Fruit fly (Drosophila melanogaster) whole organism, embryonic: ENCODE results near the gene Muc68D.

Experiments used
- Atf6 ChIP-seq: fragments of 200-800 bp; sonication (Bioruptor generic); IDR thresholded peaks from 2 replicates; pipeline ENCODE4 v1.3.6; 2022; ENCODE audit warnings: missing biosample characterization, missing genetic modification characterization
- Bgb ChIP-seq: fragments of 200-800 bp; sonication (Bioruptor generic); IDR thresholded peaks from 2 replicates; pipeline ENCODE4 v1.3.6; 2022; ENCODE audit warnings: missing biosample characterization, missing genetic modification characterization; ENCODE audit not compliant: partially characterized antibody
- BtbVII ChIP-seq: fragments of 200-800 bp; sonication (Bioruptor generic); optimal IDR thresholded peaks from 3 replicates; lab custom pipeline; 2017; ENCODE audit warnings: missing biosample characterization, mild to moderate bottlenecking, missing genetic modification characterization
- Bteb2 ChIP-seq: fragments of 200-800 bp; sonication (Bioruptor generic); optimal IDR thresholded peaks from 2 replicates; lab custom pipeline; 2016; ENCODE audit warnings: missing biosample characterization, missing genetic modification characterization
- C15 ChIP-seq: fragments of 200-800 bp; sonication (Bioruptor generic); IDR thresholded peaks from 3 replicates; pipeline ENCODE4 v1.3.6; 2022; ENCODE audit warnings: missing biosample characterization, missing genetic modification characterization
- CG10274 ChIP-seq: fragments of 200-800 bp; sonication (Bioruptor generic); optimal IDR thresholded peaks from 3 replicates; lab custom pipeline; 2017; ENCODE audit warnings: missing biosample characterization, mild to moderate bottlenecking, missing genetic modification characterization
- CG11696 ChIP-seq: fragments of 200-800 bp; sonication (Bioruptor generic); IDR thresholded peaks from 2 replicates; pipeline ENCODE4 v1.3.6; 2022; ENCODE audit warnings: missing biosample characterization, missing genetic modification characterization
- CG1233 ChIP-seq: fragments of 200-800 bp; sonication (Bioruptor generic); optimal IDR thresholded peaks from 4 replicates; lab custom pipeline; 2018; ENCODE audit warnings: missing biosample characterization, mild to moderate bottlenecking, missing genetic modification characterization
- CG13296 ChIP-seq: fragments of 200-800 bp; sonication (Bioruptor generic); optimal IDR thresholded peaks from 3 replicates; lab custom pipeline; 2018; ENCODE audit warnings: missing biosample characterization, mild to moderate bottlenecking, missing genetic modification characterization
- CG14710 ChIP-seq: fragments of 200-800 bp; sonication (Bioruptor generic); optimal IDR thresholded peaks from 3 replicates; lab custom pipeline; 2019; ENCODE audit warnings: missing biosample characterization, mild to moderate bottlenecking, missing genetic modification characterization, moderate library complexity
- CG1529 ChIP-seq: fragments of 200-800 bp; sonication (Bioruptor generic); optimal IDR thresholded peaks from 3 replicates; lab custom pipeline; 2018; ENCODE audit warnings: missing biosample characterization, missing genetic modification characterization
- CG16779 ChIP-seq: fragments of 200-800 bp; sonication (Bioruptor generic); IDR thresholded peaks from 2 replicates; pipeline ENCODE4 v1.3.6; 2022; ENCODE audit warnings: missing biosample characterization, missing genetic modification characterization
- CG17186 ChIP-seq: fragments of 200-800 bp; sonication (Bioruptor generic); optimal IDR thresholded peaks from 3 replicates; lab custom pipeline; 2017; ENCODE audit warnings: missing biosample characterization, missing genetic modification reagents, missing genetic modification characterization
- CG17568 ChIP-seq: fragments of 200-800 bp; sonication (Bioruptor generic); optimal IDR thresholded peaks from 2 replicates; lab custom pipeline; 2018; ENCODE audit warnings: missing biosample characterization, mild to moderate bottlenecking, missing genetic modification characterization, moderate library complexity
- CG18262 ChIP-seq: fragments of 200-800 bp; optimal IDR thresholded peaks from 3 replicates; lab custom pipeline; 2019; ENCODE audit warnings: missing biosample characterization, mild to moderate bottlenecking, missing genetic modification characterization, moderate library complexity
- CG18476 ChIP-seq: fragments of 200-800 bp; sonication (Bioruptor generic); optimal IDR thresholded peaks from 2 replicates; lab custom pipeline; 2016; ENCODE audit warnings: missing biosample characterization, mild to moderate bottlenecking, missing genetic modification characterization
- CG2199 ChIP-seq: fragments of 200-800 bp; sonication (Bioruptor generic); IDR thresholded peaks from 3 replicates; pipeline ENCODE4 v1.3.6; 2022; ENCODE audit warnings: missing biosample characterization, missing genetic modification characterization
- CG2678 ChIP-seq: fragments of 200-800 bp; sonication (Bioruptor generic); optimal IDR thresholded peaks from 3 replicates; lab custom pipeline; 2019; ENCODE audit warnings: missing biosample characterization, mild to moderate bottlenecking, missing genetic modification characterization, moderate library complexity
- CG31224 ChIP-seq: fragments of 200-800 bp; sonication (Bioruptor generic); IDR thresholded peaks from 2 replicates; pipeline ENCODE4 v1.3.6; 2022; ENCODE audit warnings: missing biosample characterization, missing genetic modification characterization
- CG31441 ChIP-seq: fragments of 200-800 bp; sonication (Bioruptor generic); IDR thresholded peaks from 2 replicates; pipeline ENCODE4 v1.3.6; 2022; ENCODE audit warnings: missing biosample characterization, missing genetic modification characterization
- CG34422 ChIP-seq: fragments of 200-800 bp; sonication (Bioruptor generic); IDR thresholded peaks from 3 replicates; pipeline ENCODE4 v1.3.6; 2022; ENCODE audit warnings: missing biosample characterization, missing genetic modification characterization
- CG6683 ChIP-seq: fragments of 200-800 bp; sonication (Bioruptor generic); optimal IDR thresholded peaks from 2 replicates; lab custom pipeline; 2017; ENCODE audit warnings: missing biosample characterization, mild to moderate bottlenecking, missing genetic modification characterization, missing genetic modification reagents
- CG6813 ChIP-seq: fragments of 200-800 bp; sonication (Bioruptor generic); optimal IDR thresholded peaks from 2 replicates; lab custom pipeline; 2017; ENCODE audit warnings: missing biosample characterization, missing genetic modification characterization, mild to moderate bottlenecking, moderate library complexity, missing genetic modification reagents
- CG9817 ChIP-seq: fragments of 200-800 bp; sonication (Bioruptor generic); optimal IDR thresholded peaks from 2 replicates; lab custom pipeline; 2018; ENCODE audit warnings: missing biosample characterization, mild to moderate bottlenecking, missing genetic modification characterization, moderate library complexity
- CoRest ChIP-seq: fragments of 200-800 bp; sonication (Bioruptor generic); optimal IDR thresholded peaks from 3 replicates; lab custom pipeline; 2018; ENCODE audit warnings: missing biosample characterization, mild to moderate bottlenecking, missing genetic modification characterization, moderate library complexity
- Drgx ChIP-seq: fragments of 200-800 bp; sonication (Bioruptor generic); IDR thresholded peaks from 2 replicates; pipeline ENCODE4 v1.3.6; 2022; ENCODE audit warnings: missing biosample characterization, missing genetic modification characterization
- GATAe ChIP-seq: fragments of 200-800 bp; sonication (Bioruptor generic); conservative IDR thresholded peaks from 2 replicates; pipeline ENCODE4 v1.3.6; 2022; ENCODE audit warnings: missing biosample characterization, missing genetic modification characterization
- MESR4 ChIP-seq: fragments of 200-800 bp; sonication (Bioruptor generic); optimal IDR thresholded peaks from 2 replicates; lab custom pipeline; 2018; ENCODE audit warnings: missing biosample characterization, mild to moderate bottlenecking, missing genetic modification characterization, moderate library complexity
- Med ChIP-seq: fragments of 200-800 bp; sonication (Bioruptor generic); peaks from one replicate; lab custom pipeline; 2016; ENCODE audit warnings: missing biosample characterization, missing genetic modification characterization, mild to moderate bottlenecking, inconsistent platforms, moderate library complexity
- Pdp1 ChIP-seq, 2 experiments: fragments of 200-800 bp; sonication (Bioruptor generic); optimal IDR thresholded peaks; 3 replicates each; lab custom pipeline; 2016; ENCODE audit warnings: missing biosample characterization in 2 of 2, missing genetic modification characterization in 2 of 2, mild to moderate bottlenecking in 1 of 2, moderate library complexity in 1 of 2
- Xbp1 ChIP-seq: fragments of 200-800 bp; sonication (Bioruptor generic); optimal IDR thresholded peaks from 3 replicates; lab custom pipeline; 2016; ENCODE audit warnings: missing biosample characterization, mild to moderate bottlenecking, missing genetic modification characterization
- ap ChIP-seq: fragments of 200-800 bp; sonication (Bioruptor generic); IDR thresholded peaks from 2 replicates; pipeline ENCODE4 v1.3.6; 2022; ENCODE audit warnings: missing biosample characterization, missing genetic modification characterization
- ash1 ChIP-seq: fragments of 200-800 bp; sonication (Bioruptor generic); optimal IDR thresholded peaks from 2 replicates; lab custom pipeline; 2018; ENCODE audit warnings: missing biosample characterization, mild to moderate bottlenecking, missing genetic modification characterization
- br ChIP-seq: fragments of >200 bp; optimal IDR thresholded peaks from 2 replicates; lab custom pipeline; 2017
- caup ChIP-seq: fragments of 200-800 bp; sonication (Bioruptor generic); optimal IDR thresholded peaks from 3 replicates; lab custom pipeline; 2017; ENCODE audit warnings: missing biosample characterization, mild to moderate bottlenecking, missing genetic modification characterization, moderate library complexity; ENCODE audit not compliant: severe bottlenecking
- dmrt11E ChIP-seq: fragments of 200-800 bp; sonication (Bioruptor generic); optimal IDR thresholded peaks from 3 replicates; lab custom pipeline; 2018; ENCODE audit warnings: missing biosample characterization, mild to moderate bottlenecking, missing genetic modification characterization, moderate library complexity
- fru ChIP-seq: fragments of >200 bp; optimal IDR thresholded peaks from 2 replicates; lab custom pipeline; 2017
- fu2 ChIP-seq: fragments of 200-800 bp; sonication (Bioruptor generic); optimal IDR thresholded peaks from 2 replicates; lab custom pipeline; 2016; ENCODE audit warnings: missing biosample characterization, missing genetic modification characterization
- gcm ChIP-seq: fragments of 200-800 bp; sonication (Bioruptor generic); optimal IDR thresholded peaks from 2 replicates; lab custom pipeline; 2019; ENCODE audit warnings: missing biosample characterization, mild to moderate bottlenecking, missing genetic modification characterization, moderate library complexity
- grn ChIP-seq: fragments of 200-800 bp; sonication (Bioruptor generic); optimal IDR thresholded peaks from 3 replicates; lab custom pipeline; 2017; ENCODE audit warnings: missing biosample characterization, missing genetic modification characterization
- gro ChIP-seq: fragments of 200-800 bp; sonication (Bioruptor generic); optimal IDR thresholded peaks from 2 replicates; lab custom pipeline; 2016; ENCODE audit warnings: missing biosample characterization, missing genetic modification characterization
- hb ChIP-seq: fragments of 200-800 bp; sonication (Bioruptor generic); IDR thresholded peaks from 3 replicates; pipeline ENCODE4 v1.3.6; 2022; ENCODE audit warnings: missing biosample characterization, missing genetic modification characterization; ENCODE audit not compliant: partially characterized antibody
- her ChIP-seq: fragments of 200-800 bp; sonication (Bioruptor generic); optimal IDR thresholded peaks from 2 replicates; lab custom pipeline; 2016; ENCODE audit warnings: missing biosample characterization, missing genetic modification characterization
- mam ChIP-seq: fragments of 200-800 bp; sonication (Bioruptor generic); optimal IDR thresholded peaks from 3 replicates; lab custom pipeline; 2016; ENCODE audit warnings: missing biosample characterization, missing genetic modification characterization
- phol ChIP-seq: fragments of 200-800 bp; sonication (Bioruptor generic); optimal IDR thresholded peaks from 3 replicates; lab custom pipeline; 2018; ENCODE audit warnings: missing biosample characterization, mild to moderate bottlenecking, missing genetic modification characterization, moderate library complexity
- pnt ChIP-seq: fragments of 200-800 bp; sonication (Bioruptor generic); optimal IDR thresholded peaks from 3 replicates; lab custom pipeline; 2016; ENCODE audit warnings: missing biosample characterization, missing genetic modification characterization
- prd ChIP-seq, 3 experiments: fragments of >200 bp in 2 of 3; fragments of 200-800 bp in 1 of 3; sonication (Bioruptor generic) in 1 of 3; optimal IDR thresholded peaks in 2 of 3; IDR thresholded peaks in 1 of 3; 2 replicates in 2 of 3; 3 replicates in 1 of 3; pipeline versions ENCODE4 v1.3.6 to Lab custom; 2017 to 2022; ENCODE audit warnings: missing biosample characterization in 1 of 3, missing genetic modification characterization in 1 of 3
- repo ChIP-seq: fragments of 200-800 bp; sonication (Bioruptor generic); optimal IDR thresholded peaks from 2 replicates; lab custom pipeline; 2016; ENCODE audit warnings: missing biosample characterization, missing genetic modification characterization
- seq ChIP-seq: fragments of 200-800 bp; sonication (Bioruptor generic); IDR thresholded peaks from 2 replicates; pipeline ENCODE4 v1.3.6; 2022; ENCODE audit warnings: missing biosample characterization, missing genetic modification characterization
- sug ChIP-seq: fragments of 200-800 bp; optimal IDR thresholded peaks from 2 replicates; lab custom pipeline; 2019; ENCODE audit warnings: missing biosample characterization, mild to moderate bottlenecking, missing genetic modification characterization, moderate library complexity
- tio ChIP-seq: fragments of 200-800 bp; sonication (Bioruptor generic); optimal IDR thresholded peaks from 2 replicates; lab custom pipeline; 2017; ENCODE audit warnings: missing biosample characterization, missing genetic modification characterization, inconsistent platforms
- wor ChIP-seq: fragments of 200-800 bp; sonication (Bioruptor generic); IDR thresholded peaks from 2 replicates; pipeline ENCODE4 v1.3.6; 2022; ENCODE audit warnings: missing biosample characterization, missing genetic modification characterization

Gene Muc68D

dm6 chr3L:11788195-11788594 lies 16.2 kb upstream of the Muc68D start (continued):
- TF ChIP-seq CG13296 (GFP tag; lab: Kevin White, UChicago) (peak; percentile 23), CG16779 (no peak), CG31441 (GFP tag; lab: Robert Waterston, UW) (no peak), CG2678 (tag; lab: Kevin White, UChicago) (no peak), GATAe (GFP tag; lab: Robert Waterston, UW) (peak; percentile 48; the same call in 1 of the 2 replicates), fu2 (GFP tag; lab: Kevin White, UChicago) (no peak), CG18262 (tag; lab: Kevin White, UChicago) (no peak), her (GFP tag; lab: Kevin White, UChicago) (no peak), seq (GFP tag; lab: Robert Waterston, UW) (no peak), CG18476 (GFP tag; lab: Kevin White, UChicago) (no peak), ash1 (GFP tag; lab: Kevin White, UChicago) (no peak), BtbVII (peak; percentile 34), CG11696 (GFP tag; lab: Robert Waterston, UW) (no peak), repo (no peak), phol (tag; lab: Kevin White, UChicago) (no peak), fru (lab: Kevin White, UChicago) (no peak), C15 (GFP tag; lab: Robert Waterston, UW) (no peak), CG1233 (GFP tag; lab: Kevin White, UChicago) (no peak), Med (GFP tag; lab: Kevin White, UChicago) (peak; percentile 23), grn (GFP tag; lab: Kevin White, UChicago) (peak; percentile 66), Drgx (GFP tag; lab: Robert Waterston, UW) (no peak), wor (no peak), Xbp1 (GFP tag; lab: Kevin White, UChicago) (no peak), CoRest (tag; lab: Kevin White, UChicago) (no peak), dmrt11E (tag; lab: Kevin White, UChicago) (no peak), Bgb (GFP tag; lab: Robert Waterston, UW) (no peak), mam (GFP tag; lab: Kevin White, UChicago) (no peak), gcm (GFP tag; lab: Kevin White, UChicago) (no peak), pnt (GFP tag; lab: Kevin White, UChicago) (no peak), CG6683 (no peak), CG2199 (GFP tag; lab: Robert Waterston, UW) (no peak), CG1529 (GFP tag; lab: Kevin White, UChicago) (no peak), CG17186 (GFP tag; lab: Kevin White, UChicago) (no peak), prd (optimal IDR thresholded peaks at IDR 0.05; lab: Kevin White, UChicago) (no peak), prd (GFP tag; IDR thresholded peaks at IDR 0.05; lab: Robert Waterston, UW) (no peak), MESR4 (GFP tag; lab: Kevin White, UChicago) (no peak), tio (GFP tag; lab: Kevin White, UChicago) (no peak), CG14710 (tag; lab: Kevin White, UChicago) (no peak), CG9817 (no peak), CG17568 (GFP tag; lab: Kevin White, UChicago) (no peak), ap (no peak), CG6813 (GFP tag; lab: Kevin White, UChicago) (peak; percentile 54), br (lab: Kevin White, UChicago) (no peak), Bteb2 (GFP tag; lab: Kevin White, UChicago) (no peak), Pdp1 (GFP tag; optimal IDR thresholded peaks at IDR 0.05; lab: Kevin White, UChicago) (peak in 1 of 2 experiments; percentile 82), CG10274 (no peak), CG34422 (GFP tag; lab: Robert Waterston, UW) (no peak), gro (GFP tag; lab: Kevin White, UChicago) (peak; percentile 27), hb (no peak), Atf6 (peak; percentile 40; the same call in 1 of the 2 replicates), CG31224 (GFP tag; lab: Robert Waterston, UW) (no peak), sug (tag; lab: Kevin White, UChicago) (peak; percentile 64), caup (GFP tag; lab: Kevin White, UChicago) (peak; percentile 4)
